Fruit fly (Drosophila melanogaster) whole organism: ENCODE measurements around the gene CG34241.

Experiments used
- CG8478 ChIP-seq: fragments of >200 bp; optimal IDR thresholded peaks from 2 replicates; lab custom pipeline; 2018; ENCODE audit warnings: inconsistent platforms
- psq ChIP-seq: fragments of >200 bp; optimal IDR thresholded peaks from 2 replicates; lab custom pipeline; 2017
- usp ChIP-seq: fragments of >200 bp; optimal IDR thresholded peaks from 2 replicates; lab custom pipeline; 2017; ENCODE audit warnings: missing biosample characterization, missing genetic modification characterization, mixed read lengths

dm6 chr3L:12124975-12125374 is 2.8 kb upstream of the CG34241 start, which contains the start of gene yps:
- TF ChIP-seq psq (lab: Kevin White, UChicago) = no peak
- TF ChIP-seq usp (GFP tag; lab: Kevin White, UChicago) = no peak
- TF ChIP-seq CG8478 (lab: Kevin White, UChicago) = no peak
